Worm (Caenorhabditis elegans): ENCODE data around the gene col-20.

The col-20 gene

DNA sequence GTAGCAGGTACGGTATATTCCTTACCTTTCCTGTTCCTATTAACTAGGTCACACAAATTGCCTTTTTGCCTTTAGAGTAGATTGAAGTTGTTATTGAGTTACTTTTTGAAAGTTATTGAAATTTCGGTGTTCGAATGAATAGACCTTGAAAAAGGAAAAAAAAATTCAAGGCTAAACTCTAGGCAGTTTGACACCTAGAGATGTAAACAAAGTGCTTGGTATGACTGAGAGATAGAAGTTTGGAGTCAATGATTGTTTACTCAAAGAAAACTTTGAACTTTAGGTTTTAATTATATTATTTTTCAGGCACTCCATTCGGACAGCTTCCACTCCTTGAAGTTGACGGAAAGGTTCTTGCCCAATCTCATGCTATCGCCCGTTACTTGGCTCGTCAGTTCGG lies 11.9 kb upstream of the col-20 start:
- TF ChIP-seq ZK546.5 (tag; optimal IDR thresholded peaks at IDR 0.05), result no peak
- peak; percentile 68 for TF ChIP-seq pha-4 (tag; optimal IDR thresholded peaks at IDR 0.05)

DNA sequence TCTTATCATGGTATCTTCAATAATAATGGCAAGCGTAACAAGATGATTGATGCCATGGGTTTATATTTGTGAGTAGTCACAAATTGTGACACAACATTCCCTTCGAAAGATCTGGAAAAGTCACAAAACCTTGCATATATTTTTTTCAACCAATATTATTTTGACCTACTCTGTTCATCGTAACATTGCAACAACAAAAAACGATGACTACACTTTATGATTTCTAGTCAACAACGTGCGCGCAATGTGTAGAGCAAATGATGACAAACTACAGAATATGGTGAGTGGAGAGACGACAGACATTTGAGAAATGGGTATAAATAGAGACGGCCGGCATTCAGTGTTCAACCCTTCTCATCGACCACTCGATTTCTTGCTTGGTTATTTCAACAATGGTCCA lies 11.1 kb upstream of the col-20 start, which contains the start of gene gst-7:
Gene gst-7, plus strand, starts transcription at position 336 of the 400 bp plus-strand sequence.
- TF ChIP-seq nhr-23 (tag; optimal IDR thresholded peaks at IDR 0.05), result peak; percentile 34
- TF ChIP-seq egl-5 (tag; optimal IDR thresholded peaks at IDR 0.05), result no peak
- TF ChIP-seq nhr-76 (tag; optimal IDR thresholded peaks at IDR 0.05), result no peak
- TF ChIP-seq ama-1 (optimal IDR thresholded peaks at IDR 0.05), result no peak
- no peak for TF ChIP-seq aly-2 (tag; optimal IDR thresholded peaks at IDR 0.05)
- TF ChIP-seq nhr-12 (tag; optimal IDR thresholded peaks at IDR 0.05), result no peak
- TF ChIP-seq ceh-28 (tag; optimal IDR thresholded peaks at IDR 0.05), result no peak
- TF ChIP-seq zag-1 (tag; optimal IDR thresholded peaks at IDR 0.05), result no peak
- no peak for TF ChIP-seq daf-12 (tag; optimal IDR thresholded peaks at IDR 0.05)
- TF ChIP-seq tbx-2 (tag; optimal IDR thresholded peaks at IDR 0.05), result no peak
- TF ChIP-seq lsy-12 (tag; optimal IDR thresholded peaks at IDR 0.05), result no peak
- TF ChIP-seq elt-3 (tag; optimal IDR thresholded peaks at IDR 0.05), result no peak
- peak; percentile 92 for TF ChIP-seq elt-2 (tag; optimal IDR thresholded peaks at IDR 0.05)
- no peak for TF ChIP-seq snpc-4 (tag; optimal IDR thresholded peaks at IDR 0.05)
- no peak for TF ChIP-seq lin-15B (tag; optimal IDR thresholded peaks at IDR 0.05)
- TF ChIP-seq fos-1 (tag; optimal IDR thresholded peaks at IDR 0.05), result no peak
- peak; percentile 40 for TF ChIP-seq nfya-1 (tag; optimal IDR thresholded peaks at IDR 0.05; ENCODE audit: insufficient read depth)
- no peak for TF ChIP-seq ztf-11 (tag; optimal IDR thresholded peaks at IDR 0.05)
- peak; percentile 92 for TF ChIP-seq pha-4 (tag; optimal IDR thresholded peaks at IDR 0.05)
- no peak for TF ChIP-seq mdl-1 (tag; optimal IDR thresholded peaks at IDR 0.05)
- TF ChIP-seq unc-39 (tag; optimal IDR thresholded peaks at IDR 0.05), result no peak
- no peak for TF ChIP-seq mml-1 (tag; optimal IDR thresholded peaks at IDR 0.05)
- TF ChIP-seq fkh-2 (tag; optimal IDR thresholded peaks at IDR 0.05), result no peak
- TF ChIP-seq sea-2 (GFP tag; optimal IDR thresholded peaks at IDR 0.05), result no peak
- no peak for TF ChIP-seq nhr-67 (tag; optimal IDR thresholded peaks at IDR 0.05)
- no peak for TF ChIP-seq nhr-11 (tag; optimal IDR thresholded peaks at IDR 0.05)
- TF ChIP-seq egl-27 (tag; optimal IDR thresholded peaks at IDR 0.05), result no peak
- TF ChIP-seq R02D3.7 (tag; optimal IDR thresholded peaks at IDR 0.05), result no peak
- peak; percentile 96 for TF ChIP-seq skn-1 (tag; optimal IDR thresholded peaks at IDR 0.05)
- TF ChIP-seq hmg-11 (tag; optimal IDR thresholded peaks at IDR 0.05), result no peak
- no peak for TF ChIP-seq ceh-16 (tag; optimal IDR thresholded peaks at IDR 0.05)
- peak; percentile 26 for TF ChIP-seq lin-39 (tag; optimal IDR thresholded peaks at IDR 0.05)
- TF ChIP-seq nhr-28 (tag; optimal IDR thresholded peaks at IDR 0.05), result no peak
- no peak for TF ChIP-seq nhr-77 (tag; optimal IDR thresholded peaks at IDR 0.05)
- no peak for TF ChIP-seq ceh-9 (tag; optimal IDR thresholded peaks at IDR 0.05)
- TF ChIP-seq nhr-237 (tag; optimal IDR thresholded peaks at IDR 0.05), result no peak
- TF ChIP-seq ceh-82 (tag; optimal IDR thresholded peaks at IDR 0.05), result no peak
- TF ChIP-seq unc-62 (GFP tag; optimal IDR thresholded peaks at IDR 0.05), result no peak
- peak; percentile 25 for TF ChIP-seq nhr-25 (tag; optimal IDR thresholded peaks at IDR 0.05)
- no peak for TF ChIP-seq elt-1 (tag; optimal IDR thresholded peaks at IDR 0.05)
- TF ChIP-seq ZK546.5 (tag; optimal IDR thresholded peaks at IDR 0.05), result no peak
- TF ChIP-seq jun-1 (tag; optimal IDR thresholded peaks at IDR 0.05), result no peak
- no peak for TF ChIP-seq fkh-10 (GFP tag; optimal IDR thresholded peaks at IDR 0.05)
- TF ChIP-seq pqm-1 (tag; optimal IDR thresholded peaks at IDR 0.05), result peak; percentile 76
- TF ChIP-seq eor-1 (tag; optimal IDR thresholded peaks at IDR 0.05), result no peak
- no peak for TF ChIP-seq ztf-4 (tag; optimal IDR thresholded peaks at IDR 0.05)
- no peak for TF ChIP-seq nhr-43 (tag; optimal IDR thresholded peaks at IDR 0.05; ENCODE audit: poor library complexity, severe bottlenecking)

Measured in whole organism, L3 larva.